Fruit fly (Drosophila melanogaster): Measurements from ENCODE around the gene ICA69.

The ICA69 gene

DNA sequence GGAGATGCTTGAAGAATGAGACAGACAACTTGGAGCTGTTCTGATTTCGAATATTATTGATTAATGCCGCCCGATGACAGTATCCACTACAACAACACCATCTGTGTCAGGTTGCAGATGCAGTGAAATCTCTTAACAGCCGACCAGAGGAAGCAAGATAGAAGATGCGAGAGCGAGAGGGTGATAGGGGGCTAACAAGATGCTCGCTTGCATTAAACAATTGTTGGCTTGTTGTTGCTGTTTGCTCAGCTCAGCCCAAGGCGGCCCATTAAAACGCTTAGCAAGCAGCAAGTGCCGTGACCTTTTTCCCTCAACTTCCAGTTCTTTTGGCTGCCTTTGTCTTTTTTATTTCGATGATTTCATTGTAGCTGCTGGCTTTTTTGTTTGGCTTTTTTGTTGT, 1.6 kb upstream of the ICA69 start:
- TF ChIP-seq dsf (GFP tag; optimal IDR thresholded peaks at IDR 0.05; ENCODE audit: borderline replicate concordance) (no peak), CG9705 (GFP tag; optimal IDR thresholded peaks at IDR 0.05) (no peak), ey (GFP tag; optimal IDR thresholded peaks at IDR 0.05) (no peak), Mio (GFP tag; optimal IDR thresholded peaks at IDR 0.05) (no peak), sv (GFP tag; optimal IDR thresholded peaks at IDR 0.05) (no peak), Dif (GFP tag; optimal IDR thresholded peaks at IDR 0.05; ENCODE audit: partially characterized antibody) (no peak), foxo (GFP tag; optimal IDR thresholded peaks at IDR 0.05) (no peak), Dfd (GFP tag; optimal IDR thresholded peaks at IDR 0.05) (no peak), HLH106 (tag; optimal IDR thresholded peaks at IDR 0.05) (no peak)

DNA sequence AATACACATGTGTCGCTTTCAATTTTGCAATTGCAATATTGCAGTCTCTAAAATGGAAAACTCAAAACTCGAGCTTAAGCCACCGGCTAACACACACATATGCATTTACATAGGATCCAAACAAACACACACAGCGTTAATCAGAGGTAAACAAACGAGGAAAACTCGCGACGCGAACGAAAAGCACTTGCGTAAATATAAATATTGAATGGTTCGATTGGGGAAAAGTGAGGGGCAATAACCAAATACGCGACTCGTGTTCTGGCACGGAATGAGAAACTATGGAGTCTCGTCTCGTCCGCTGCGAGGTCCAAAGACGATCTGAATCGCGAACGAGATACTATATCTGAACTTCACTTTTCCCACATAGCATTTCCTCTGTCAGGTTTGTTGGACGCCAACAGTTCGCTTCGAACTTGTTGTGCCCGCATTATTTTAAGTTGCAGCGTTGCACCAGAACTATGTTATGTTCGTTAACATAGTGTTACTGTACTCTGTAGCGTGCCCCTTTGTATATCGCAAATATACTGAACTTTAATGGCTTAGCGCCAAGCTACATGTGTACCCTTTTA, 321 bp upstream of the ICA69 start, which contains the start of gene ko:
Gene ko (minus strand): TSS at position 321 of the 572 bp plus-strand sequence.
- TF ChIP-seq sage (GFP tag; optimal IDR thresholded peaks at IDR 0.05) (no peak), CrebA (GFP tag; optimal IDR thresholded peaks at IDR 0.05; ENCODE audit: borderline replicate concordance) (peak; percentile 14), woc (GFP tag; optimal IDR thresholded peaks at IDR 0.05) (no peak), Sp1 (GFP tag; optimal IDR thresholded peaks at IDR 0.05) (no peak)

DNA sequence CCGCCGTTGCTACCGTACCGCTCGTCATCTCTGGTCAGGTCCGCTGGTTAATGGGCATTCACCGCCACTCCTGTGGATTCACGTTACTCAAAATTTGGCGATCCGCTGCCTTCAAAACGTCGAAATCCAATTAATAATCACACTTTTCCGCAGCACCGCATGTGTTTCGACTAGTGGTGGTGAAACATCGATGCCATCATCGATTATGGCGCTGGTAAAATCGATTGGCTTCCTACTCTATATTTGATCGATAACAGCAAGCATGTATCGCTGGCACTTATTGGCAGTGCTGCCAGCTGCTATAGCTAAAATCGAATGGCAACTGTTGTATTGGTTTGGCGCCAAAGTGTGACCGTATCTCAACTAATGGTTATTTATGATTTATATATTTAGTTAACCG, 4.6 kb downstream of the ICA69 start:
- peak; percentile 8 for TF ChIP-seq CrebA (GFP tag; optimal IDR thresholded peaks at IDR 0.05; ENCODE audit: borderline replicate concordance)
- no peak for TF ChIP-seq Vsx2 (GFP tag; optimal IDR thresholded peaks at IDR 0.05; ENCODE audit: partially characterized antibody)
- TF ChIP-seq Dif (GFP tag; optimal IDR thresholded peaks at IDR 0.05; ENCODE audit: partially characterized antibody): peak; percentile 12
- peak; percentile 51 for TF ChIP-seq Myc (optimal IDR thresholded peaks at IDR 0.05)
- peak; percentile 55 for TF ChIP-seq Hr83 (GFP tag; optimal IDR thresholded peaks at IDR 0.05; ENCODE audit: poor library complexity, severe bottlenecking)

DNA sequence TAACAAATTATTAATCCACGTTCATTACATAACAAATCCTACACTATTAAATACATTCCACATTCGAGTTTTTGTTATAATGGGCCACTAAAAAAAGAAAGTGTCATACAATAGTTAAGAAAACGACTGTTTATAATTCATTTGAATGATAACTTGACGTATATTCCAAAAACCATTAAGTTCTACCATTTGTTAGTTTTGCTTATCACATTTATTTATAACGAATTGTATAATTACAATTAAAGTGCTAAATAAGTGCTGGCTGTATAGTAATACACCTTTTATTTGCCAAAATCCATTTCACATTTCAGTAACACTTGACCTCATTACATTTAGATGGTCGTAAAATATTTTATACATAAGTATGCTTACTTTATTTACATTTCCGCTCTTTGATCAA, 5.0 kb downstream of the ICA69 start, which contains the start of gene CG10565:
Gene CG10565 (minus strand): TSS at position 101 of the 400 bp plus-strand sequence.
- TF ChIP-seq woc (GFP tag; optimal IDR thresholded peaks at IDR 0.05): no peak
- no peak for TF ChIP-seq Abd-B (GFP tag; optimal IDR thresholded peaks at IDR 0.05)
- no peak for TF ChIP-seq Dif (GFP tag; optimal IDR thresholded peaks at IDR 0.05; ENCODE audit: partially characterized antibody)
- no peak for TF ChIP-seq CG32264 (GFP tag; optimal IDR thresholded peaks at IDR 0.05)
- TF ChIP-seq Jra (GFP tag; optimal IDR thresholded peaks at IDR 0.05): no peak
- no peak for TF ChIP-seq sv (GFP tag; optimal IDR thresholded peaks at IDR 0.05)
- TF ChIP-seq jim (GFP tag; optimal IDR thresholded peaks at IDR 0.05): no peak

DNA sequence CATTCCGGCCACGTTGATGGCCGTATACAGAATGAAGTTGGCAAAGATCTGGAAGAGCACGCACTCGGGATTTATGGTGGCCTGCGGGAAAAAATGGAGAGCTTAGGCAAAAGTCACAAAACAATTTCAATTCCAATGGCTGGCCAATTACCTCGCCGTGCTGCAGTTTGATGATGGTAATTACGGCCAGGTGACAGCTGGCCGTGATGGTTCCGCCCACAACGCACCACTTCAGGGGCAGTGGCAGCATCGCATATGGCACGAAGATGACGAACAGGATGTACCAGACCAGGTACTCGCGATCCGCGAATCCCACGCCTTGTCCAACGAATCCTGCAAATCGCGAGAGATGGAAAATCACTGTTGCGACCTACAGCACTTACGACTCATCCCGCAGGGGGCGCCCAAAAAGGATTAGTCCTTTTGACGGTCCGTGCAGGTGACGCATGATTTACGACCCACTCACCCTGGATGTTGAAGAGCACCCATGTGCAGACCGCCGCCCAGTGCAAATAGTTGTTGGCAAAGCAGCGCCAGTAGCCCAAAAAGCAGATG, 14.7 kb downstream of the ICA69 start:
- TF ChIP-seq Hr83 (GFP tag; optimal IDR thresholded peaks at IDR 0.05; ENCODE audit: poor library complexity, severe bottlenecking): no peak
- no peak for TF ChIP-seq CrebA (GFP tag; optimal IDR thresholded peaks at IDR 0.05; ENCODE audit: borderline replicate concordance)
- TF ChIP-seq fru (GFP tag; optimal IDR thresholded peaks at IDR 0.05): no peak
- no peak for TF ChIP-seq Dif (GFP tag; optimal IDR thresholded peaks at IDR 0.05; ENCODE audit: partially characterized antibody)
- TF ChIP-seq N (GFP tag; optimal IDR thresholded peaks at IDR 0.05): no peak
- no peak for TF ChIP-seq Rel (GFP tag; optimal IDR thresholded peaks at IDR 0.05)
- TF ChIP-seq Rel (tag; optimal IDR thresholded peaks at IDR 0.05): no peak
- TF ChIP-seq woc (GFP tag; optimal IDR thresholded peaks at IDR 0.05): no peak
- TF ChIP-seq dmrt93B (GFP tag; optimal IDR thresholded peaks at IDR 0.05): no peak

DNA sequence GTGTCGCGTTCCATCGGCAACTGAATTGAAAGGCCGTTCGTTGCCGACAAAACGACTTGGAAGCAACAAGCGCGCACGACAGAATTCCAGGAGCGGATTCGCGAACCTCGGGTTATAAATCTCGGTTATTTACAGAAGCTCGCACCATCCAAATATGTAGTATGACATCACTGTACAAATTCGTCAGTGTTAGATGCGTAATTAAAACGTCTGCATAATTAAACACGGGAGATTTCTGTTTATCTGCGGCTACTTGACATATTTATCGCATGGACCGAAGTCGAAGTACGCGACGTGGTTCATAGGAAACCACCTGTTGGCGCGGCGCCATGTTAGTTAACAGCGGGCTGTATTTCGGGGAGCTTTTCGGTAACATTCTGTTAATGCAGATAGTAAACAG, 40.7 kb downstream of the ICA69 start, which contains the start of gene Ac78C:
Gene Ac78C (minus strand): TSS at position 26 of the 400 bp plus-strand sequence.
- TF ChIP-seq Abd-B (GFP tag; optimal IDR thresholded peaks at IDR 0.05): no peak
- TF ChIP-seq brk (GFP tag; optimal IDR thresholded peaks at IDR 0.05): no peak
- peak; percentile 75 for TF ChIP-seq sv (GFP tag; optimal IDR thresholded peaks at IDR 0.05)
- TF ChIP-seq Hr78 (GFP tag; optimal IDR thresholded peaks at IDR 0.05): no peak
- TF ChIP-seq psq (GFP tag; optimal IDR thresholded peaks at IDR 0.05): peak; percentile 46
- peak; percentile 97 for TF ChIP-seq h (GFP tag; optimal IDR thresholded peaks at IDR 0.05)
- peak; percentile 62 for TF ChIP-seq CG32264 (GFP tag; optimal IDR thresholded peaks at IDR 0.05)
- TF ChIP-seq Jra (GFP tag; optimal IDR thresholded peaks at IDR 0.05): peak; percentile 18
- TF ChIP-seq dl (GFP tag; optimal IDR thresholded peaks at IDR 0.05; ENCODE audit: insufficient read depth in 1 of 2, partially characterized antibody in 2 of 2): no peak
- TF ChIP-seq HLH106 (tag; optimal IDR thresholded peaks at IDR 0.05): peak; percentile 89
- peak; percentile 28 for TF ChIP-seq CrebA (GFP tag; optimal IDR thresholded peaks at IDR 0.05; ENCODE audit: borderline replicate concordance)
- TF ChIP-seq CG9705 (GFP tag; optimal IDR thresholded peaks at IDR 0.05): peak; percentile 82
- TF ChIP-seq sage (GFP tag; optimal IDR thresholded peaks at IDR 0.05): peak; percentile 39
- peak; percentile 92 for TF ChIP-seq fru (GFP tag; optimal IDR thresholded peaks at IDR 0.05)
- TF ChIP-seq N (GFP tag; optimal IDR thresholded peaks at IDR 0.05): no peak
- TF ChIP-seq ey (GFP tag; optimal IDR thresholded peaks at IDR 0.05): peak; percentile 82
- TF ChIP-seq rgr (GFP tag; optimal IDR thresholded peaks at IDR 0.05): peak; percentile 87
- TF ChIP-seq jim (GFP tag; optimal IDR thresholded peaks at IDR 0.05): no peak
- no peak for TF ChIP-seq Dif (GFP tag; optimal IDR thresholded peaks at IDR 0.05; ENCODE audit: partially characterized antibody)
- peak; percentile 67 for TF ChIP-seq dmrt93B (GFP tag; optimal IDR thresholded peaks at IDR 0.05)
- no peak for TF ChIP-seq woc (GFP tag; optimal IDR thresholded peaks at IDR 0.05)
- TF ChIP-seq Myc (optimal IDR thresholded peaks at IDR 0.05): no peak
- no peak for TF ChIP-seq dsf (GFP tag; optimal IDR thresholded peaks at IDR 0.05; ENCODE audit: borderline replicate concordance)
- TF ChIP-seq br (GFP tag; optimal IDR thresholded peaks at IDR 0.05): peak; percentile 90
- peak; percentile 9 for TF ChIP-seq Vsx2 (GFP tag; optimal IDR thresholded peaks at IDR 0.05; ENCODE audit: partially characterized antibody)
- no peak for TF ChIP-seq Dfd (GFP tag; optimal IDR thresholded peaks at IDR 0.05)
- no peak for TF ChIP-seq usp (GFP tag; optimal IDR thresholded peaks at IDR 0.05)
- TF ChIP-seq tai (GFP tag; optimal IDR thresholded peaks at IDR 0.05): no peak
